Fruit fly (Drosophila melanogaster): ENCODE measurements around the gene PIG-F.
A peak's percentile ranks its signal among the peaks of the same experiment; 100 is the strongest.

Gene PIG-F

dm6 chr3L:19585979-19586378 is 26.3 kb upstream of the PIG-F start, which contains the start of the genes CG9231 and CG9330 (continued):
- TF ChIP-seq pfk (GFP tag; optimal IDR thresholded peaks at IDR 0.05) (no peak), CG11093 (GFP tag; IDR thresholded peaks at IDR 0.05) (no peak), Atf6 (GFP tag; IDR thresholded peaks at IDR 0.05) (no peak), Aef1 (GFP tag; IDR thresholded peaks at IDR 0.05) (no peak), ara (GFP tag; IDR thresholded peaks at IDR 0.05) (no peak), Pdp1 (GFP tag; optimal IDR thresholded peaks at IDR 0.05) (peak; percentile 13 to 14), seq (GFP tag; IDR thresholded peaks at IDR 0.05) (no peak), Nf-YC (tag; optimal IDR thresholded peaks at IDR 0.05) (peak; percentile 38), CG7357 (GFP tag; IDR thresholded peaks at IDR 0.05) (0 out of 3 replicates have a peak, but pooled peaks have one; percentile 55), tna (GFP tag; IDR thresholded peaks at IDR 0.05; ENCODE audit: partially characterized antibody) (no peak), dan (GFP tag; IDR thresholded peaks at IDR 0.05) (no peak), row (GFP tag; IDR thresholded peaks at IDR 0.05) (peak; percentile 52; the same call in 1 of the 3 replicates), ap (GFP tag; IDR thresholded peaks at IDR 0.05) (no peak), grau (tag; optimal IDR thresholded peaks at IDR 0.05) (peak; percentile 32), CG10431 (GFP tag; optimal IDR thresholded peaks at IDR 0.05) (peak; percentile 65), CG4328 (GFP tag; optimal IDR thresholded peaks at IDR 0.05) (no peak), mam (GFP tag; optimal IDR thresholded peaks at IDR 0.05) (peak; percentile 2), CG16815 (GFP tag; optimal IDR thresholded peaks at IDR 0.05) (no peak), CG11560 (tag; IDR thresholded peaks at IDR 0.05) (no peak), zen (tag; optimal IDR thresholded peaks at IDR 0.05) (peak; percentile 27), vvl (GFP tag; IDR thresholded peaks at IDR 0.05) (peak; percentile 50), Fer1 (GFP tag; optimal IDR thresholded peaks at IDR 0.05) (peak; percentile 10), CG17568 (GFP tag; optimal IDR thresholded peaks at IDR 0.05) (peak; percentile 8), CG17912 (GFP tag; optimal IDR thresholded peaks at IDR 0.05) (no peak), CG30403 (GFP tag; optimal IDR thresholded peaks at IDR 0.05) (peak; percentile 61), sisA (GFP tag; IDR thresholded peaks at IDR 0.05) (no peak), Spps (tag; optimal IDR thresholded peaks at IDR 0.05) (no peak), CG34376 (GFP tag; optimal IDR thresholded peaks at IDR 0.05) (no peak), phol (tag; optimal IDR thresholded peaks at IDR 0.05) (peak; percentile 44), dmrt99B (tag; optimal IDR thresholded peaks at IDR 0.05) (no peak), Ada2b (GFP tag; IDR thresholded peaks at IDR 0.05) (0 out of 2 replicates have a peak, but pooled peaks have one; percentile 9), CG2199 (GFP tag; IDR thresholded peaks at IDR 0.05) (no peak), cato (GFP tag; optimal IDR thresholded peaks at IDR 0.05; ENCODE audit: borderline replicate concordance) (no peak), Jarid2 (GFP tag; optimal IDR thresholded peaks at IDR 0.05) (no peak), z (GFP tag; IDR thresholded peaks at IDR 0.05) (no peak), CG12391 (tag; optimal IDR thresholded peaks at IDR 0.05) (peak; percentile 82), CG17328 (GFP tag; IDR thresholded peaks at IDR 0.05) (peak; percentile 33; the same call in 1 of the 2 replicates), Dbx (GFP tag; IDR thresholded peaks at IDR 0.05) (no peak), Ets65A (GFP tag) (peak; percentile 55), CG16813 (GFP tag; IDR thresholded peaks at IDR 0.05; ENCODE audit: partially characterized antibody) (no peak), Sin3A (optimal IDR thresholded peaks at IDR 0.05) (peak; percentile 80), peb (GFP tag; IDR thresholded peaks at IDR 0.05) (no peak), CG4404 (GFP tag; IDR thresholded peaks at IDR 0.05) (no peak), pnt (GFP tag; optimal IDR thresholded peaks at IDR 0.05) (no peak), eyg (GFP tag; optimal IDR thresholded peaks at IDR 0.05) (no peak), Hr51 (GFP tag; optimal IDR thresholded peaks at IDR 0.05) (peak; percentile 11 to 38), Scr (GFP tag; IDR thresholded peaks at IDR 0.05; ENCODE audit: partially characterized antibody) (peak; percentile 29; the same call in 1 of the 2 replicates), stc (GFP tag; IDR thresholded peaks at IDR 0.05) (no peak), ci (GFP tag; IDR thresholded peaks at IDR 0.05) (no peak), NK7.1 (GFP tag; optimal IDR thresholded peaks at IDR 0.05) (no peak), Taf1 (GFP tag; IDR thresholded peaks at IDR 0.05) (no peak), CG13296 (GFP tag; optimal IDR thresholded peaks at IDR 0.05) (no peak)

Data from whole organism, embryonic.